Fruit fly (Drosophila melanogaster): ENCODE data around the gene CG12605.

Gene CG12605

dm6 chr3L:3977622-3978355, 13.2 kb upstream of the CG12605 start (continued):
- no peak for TF ChIP-seq p53 (GFP tag; optimal IDR thresholded peaks at IDR 0.05)
- TF ChIP-seq CG9727 (GFP tag; optimal IDR thresholded peaks at IDR 0.05), result peak; percentile 78
- TF ChIP-seq pum (GFP tag; optimal IDR thresholded peaks at IDR 0.05), result no peak
- TF ChIP-seq CG7271 (tag; optimal IDR thresholded peaks at IDR 0.05), result no peak
- TF ChIP-seq esg (GFP tag; conservative IDR thresholded peaks at IDR 0.05), result no peak
- TF ChIP-seq Max (GFP tag; optimal IDR thresholded peaks at IDR 0.05), result no peak
- no peak for TF ChIP-seq CG9876 (GFP tag; optimal IDR thresholded peaks at IDR 0.05)
- TF ChIP-seq CG15601 (tag; optimal IDR thresholded peaks at IDR 0.05), result peak; percentile 29
- TF ChIP-seq lola (GFP tag; optimal IDR thresholded peaks at IDR 0.05), result peak in 1 of 3 experiments; percentile 80
- peak; percentile 5 for TF ChIP-seq CG5245 (GFP tag; optimal IDR thresholded peaks at IDR 0.05)
- TF ChIP-seq phol (tag; optimal IDR thresholded peaks at IDR 0.05), result peak; percentile 60
- TF ChIP-seq CG12769 (tag; optimal IDR thresholded peaks at IDR 0.05), result no peak
- 0 out of 3 replicates have a peak, but pooled peaks have one; percentile 17 for TF ChIP-seq croc (GFP tag; conservative IDR thresholded peaks at IDR 0.05)
- no peak for TF ChIP-seq Meics (GFP tag; optimal IDR thresholded peaks at IDR 0.05)
- TF ChIP-seq CG7963 (GFP tag; IDR thresholded peaks at IDR 0.05; ENCODE audit: partially characterized antibody), result no peak
- TF ChIP-seq Bdp1 (GFP tag; optimal IDR thresholded peaks at IDR 0.05), result no peak
- peak; percentile 90 for TF ChIP-seq pros (GFP tag; optimal IDR thresholded peaks at IDR 0.05)
- TF ChIP-seq Vsx1 (GFP tag; optimal IDR thresholded peaks at IDR 0.05), result no peak
- TF ChIP-seq GATAe (GFP tag; conservative IDR thresholded peaks at IDR 0.05), result no peak
- TF ChIP-seq br (optimal IDR thresholded peaks at IDR 0.05), result no peak
- peak; percentile 71 for TF ChIP-seq crol (GFP tag; IDR thresholded peaks at IDR 0.05)
- no peak for TF ChIP-seq HmgD (GFP tag; optimal IDR thresholded peaks at IDR 0.05)
- peak; percentile 38 for TF ChIP-seq grau (tag; optimal IDR thresholded peaks at IDR 0.05)
- TF ChIP-seq CG12104 (GFP tag; optimal IDR thresholded peaks at IDR 0.05), result no peak
- TF ChIP-seq CG8089 (GFP tag; optimal IDR thresholded peaks at IDR 0.05), result no peak
- peak; percentile 35 for TF ChIP-seq CG7556 (GFP tag; optimal IDR thresholded peaks at IDR 0.05)
- TF ChIP-seq tap (tag; optimal IDR thresholded peaks at IDR 0.05), result no peak
- no peak for TF ChIP-seq sd (tag; optimal IDR thresholded peaks at IDR 0.05)
- no peak for TF ChIP-seq Taf1 (GFP tag; IDR thresholded peaks at IDR 0.05)
- TF ChIP-seq Side (GFP tag; optimal IDR thresholded peaks at IDR 0.05), result no peak
- TF ChIP-seq az2 (GFP tag; optimal IDR thresholded peaks at IDR 0.05), result peak; percentile 18
- no peak for TF ChIP-seq kay (GFP tag; optimal IDR thresholded peaks at IDR 0.05)
- no peak for TF ChIP-seq ftz-f1 (GFP tag; optimal IDR thresholded peaks at IDR 0.05)
- peak; percentile 9 for TF ChIP-seq CG10209 (GFP tag; optimal IDR thresholded peaks at IDR 0.05)
- TF ChIP-seq Xrp1 (GFP tag; IDR thresholded peaks at IDR 0.05), result peak; percentile 64
- peak; percentile 16 for TF ChIP-seq CG1603 (tag; optimal IDR thresholded peaks at IDR 0.05)
- no peak for TF ChIP-seq Dp (GFP tag; optimal IDR thresholded peaks at IDR 0.05)
- TF ChIP-seq HmgZ (tag; optimal IDR thresholded peaks at IDR 0.05), result no peak
- peak; percentile 40 for TF ChIP-seq CG16815 (GFP tag; optimal IDR thresholded peaks at IDR 0.05)
- no peak for TF ChIP-seq C15 (GFP tag; IDR thresholded peaks at IDR 0.05)
- no peak for TF ChIP-seq h (optimal IDR thresholded peaks at IDR 0.05)
- TF ChIP-seq fd102C (GFP tag; optimal IDR thresholded peaks at IDR 0.05), result peak; percentile 39
- TF ChIP-seq CTCF (GFP tag; optimal IDR thresholded peaks at IDR 0.05), result no peak
- no peak for TF ChIP-seq PHDP (tag; optimal IDR thresholded peaks at IDR 0.05)
- no peak for TF ChIP-seq org-1 (GFP tag; optimal IDR thresholded peaks at IDR 0.05)
- no peak for TF ChIP-seq CG9215 (GFP tag; IDR thresholded peaks at IDR 0.05)
- TF ChIP-seq grn (GFP tag; optimal IDR thresholded peaks at IDR 0.05), result no peak
- no peak for TF ChIP-seq D (optimal IDR thresholded peaks at IDR 0.05)
- TF ChIP-seq D (GFP tag; optimal IDR thresholded peaks at IDR 0.05), result peak; percentile 14
- no peak for TF ChIP-seq sens-2 (GFP tag; IDR thresholded peaks at IDR 0.05)
- TF ChIP-seq NC2β (GFP tag; optimal IDR thresholded peaks at IDR 0.05), result peak; percentile 38
- no peak for TF ChIP-seq CG4854 (GFP tag; optimal IDR thresholded peaks at IDR 0.05)
